Worm (Caenorhabditis elegans): ENCODE data around the gene oac-10.

DNA sequence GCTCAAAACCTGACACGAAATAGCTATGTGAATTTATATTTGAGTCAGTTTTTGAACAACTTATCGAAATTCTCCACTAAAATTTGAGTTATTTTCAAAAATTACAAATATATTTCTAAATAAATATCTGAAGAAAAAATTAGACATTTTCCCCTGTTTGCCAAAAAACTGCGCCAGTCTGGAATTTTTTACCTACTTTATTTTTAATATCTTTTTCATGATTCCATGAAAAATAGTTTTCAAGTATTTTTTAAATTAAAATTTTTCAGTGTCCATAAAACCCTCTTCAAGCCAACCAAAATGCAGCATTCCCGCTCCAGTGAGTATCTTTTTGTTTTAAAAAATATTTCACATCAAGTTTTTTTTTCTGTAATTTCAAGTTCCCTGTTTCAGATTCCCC lies 21.4 kb downstream of the oac-10 start, which contains the start of gene F53C3.8:
- TF ChIP-seq ets-7 (tag; optimal IDR thresholded peaks at IDR 0.05) (no peak), aly-1 (tag; optimal IDR thresholded peaks at IDR 0.05) (no peak), B0310.2 (tag; optimal IDR thresholded peaks at IDR 0.05) (no peak)

All from whole organism, early embryonic.